Worm (Caenorhabditis elegans): Measurements from ENCODE around the gene irld-18.

Gene irld-18

DNA sequence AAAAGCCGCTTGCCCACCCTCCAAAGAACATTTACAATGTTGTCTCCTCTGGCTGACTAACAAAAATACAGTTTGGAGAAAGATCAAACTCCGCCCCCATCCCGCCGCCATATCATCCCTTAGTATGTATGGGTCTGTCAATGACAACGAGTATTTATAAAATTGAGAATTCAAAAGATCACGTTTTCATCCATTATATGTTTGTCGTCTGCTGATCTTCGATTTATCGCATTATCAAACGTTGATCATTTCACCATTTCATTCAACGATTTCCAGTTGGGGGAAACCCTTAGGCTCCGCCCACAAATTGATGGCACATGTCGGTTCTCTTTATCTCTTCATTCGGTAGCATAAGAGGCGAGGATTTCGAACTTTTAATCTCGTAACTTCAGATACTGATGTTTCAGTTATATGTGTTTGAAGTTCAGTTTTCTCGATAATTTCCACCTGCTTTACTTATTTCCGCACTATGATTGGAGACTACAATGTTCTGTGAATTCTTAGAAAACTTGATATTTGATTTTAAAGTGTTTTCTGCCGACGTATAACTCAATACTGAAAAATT is 33.4 kb upstream of the irld-18 start:
- TF ChIP-seq tab-1 (GFP tag; IDR thresholded peaks at IDR 0.05) (no peak), ztf-29 (GFP tag; IDR thresholded peaks at IDR 0.05) (no peak), ref-1 (GFP tag; conservative IDR thresholded peaks at IDR 0.05) (no peak), ztf-23 (GFP tag; IDR thresholded peaks at IDR 0.05) (no peak), med-1 (GFP tag; optimal IDR thresholded peaks at IDR 0.05; ENCODE audit: insufficient read depth) (no peak), klf-2 (GFP tag; conservative IDR thresholded peaks at IDR 0.05) (no peak), flt-1 (GFP tag; IDR thresholded peaks at IDR 0.05) (no peak), cog-1 (tag; optimal IDR thresholded peaks at IDR 0.05) (no peak)

ce11 chrIV:14613375-14613774 is 32.5 kb upstream of the irld-18 start:
- no peak for TF ChIP-seq klf-2 (GFP tag; conservative IDR thresholded peaks at IDR 0.05)
- TF ChIP-seq ztf-29 (GFP tag; IDR thresholded peaks at IDR 0.05), result no peak
- TF ChIP-seq T22C8.4 (GFP tag; IDR thresholded peaks at IDR 0.05), result no peak
- no peak for TF ChIP-seq flt-1 (GFP tag; IDR thresholded peaks at IDR 0.05)
- no peak for TF ChIP-seq ref-1 (GFP tag; conservative IDR thresholded peaks at IDR 0.05)
- TF ChIP-seq cog-1 (tag; optimal IDR thresholded peaks at IDR 0.05), result no peak
- no peak for TF ChIP-seq med-1 (GFP tag; optimal IDR thresholded peaks at IDR 0.05; ENCODE audit: insufficient read depth)
- TF ChIP-seq ztf-23 (GFP tag; IDR thresholded peaks at IDR 0.05), result no peak
- no peak for TF ChIP-seq tab-1 (GFP tag; IDR thresholded peaks at IDR 0.05)

ce11 chrIV:14612547-14613329 is 31.9 kb upstream of the irld-18 start:
- no peak for TF ChIP-seq T22C8.4 (GFP tag; IDR thresholded peaks at IDR 0.05)
- no peak for TF ChIP-seq ztf-29 (GFP tag; IDR thresholded peaks at IDR 0.05)
- no peak for TF ChIP-seq ref-1 (GFP tag; conservative IDR thresholded peaks at IDR 0.05)
- TF ChIP-seq tab-1 (GFP tag; IDR thresholded peaks at IDR 0.05), result no peak
- no peak for TF ChIP-seq flt-1 (GFP tag; IDR thresholded peaks at IDR 0.05)
- no peak for TF ChIP-seq ztf-23 (GFP tag; IDR thresholded peaks at IDR 0.05)

DNA sequence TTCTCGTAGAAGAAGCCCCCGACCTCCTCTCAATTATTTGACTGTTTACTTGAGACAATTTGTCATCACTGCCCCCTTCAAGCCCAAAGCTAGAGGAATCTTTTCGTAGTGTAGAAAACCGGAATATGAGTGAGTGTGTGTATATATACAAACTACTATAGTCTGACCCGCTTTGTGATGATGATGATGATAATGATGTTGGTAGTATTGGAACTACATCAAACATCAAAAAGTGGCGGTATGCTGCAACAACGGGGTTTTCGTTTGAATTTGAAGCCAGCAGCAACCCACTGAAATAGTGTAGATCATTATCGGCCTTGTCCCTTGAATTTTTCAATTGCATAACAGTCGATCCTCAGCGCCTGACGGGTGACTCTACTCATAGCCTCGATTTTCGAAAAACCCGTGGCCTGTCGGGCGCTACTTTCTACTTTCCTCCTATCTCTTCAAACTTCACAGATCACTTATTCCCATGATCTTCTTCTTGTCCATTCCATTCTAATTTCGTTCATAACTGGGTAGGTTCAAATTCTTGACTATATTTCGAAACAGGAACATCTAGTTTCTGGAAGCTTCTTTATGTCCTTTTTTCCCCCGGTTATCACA is 31.2 kb upstream of the irld-18 start:
- TF ChIP-seq flt-1 (GFP tag; IDR thresholded peaks at IDR 0.05) (no peak), med-1 (GFP tag; optimal IDR thresholded peaks at IDR 0.05; ENCODE audit: insufficient read depth) (no peak)

DNA sequence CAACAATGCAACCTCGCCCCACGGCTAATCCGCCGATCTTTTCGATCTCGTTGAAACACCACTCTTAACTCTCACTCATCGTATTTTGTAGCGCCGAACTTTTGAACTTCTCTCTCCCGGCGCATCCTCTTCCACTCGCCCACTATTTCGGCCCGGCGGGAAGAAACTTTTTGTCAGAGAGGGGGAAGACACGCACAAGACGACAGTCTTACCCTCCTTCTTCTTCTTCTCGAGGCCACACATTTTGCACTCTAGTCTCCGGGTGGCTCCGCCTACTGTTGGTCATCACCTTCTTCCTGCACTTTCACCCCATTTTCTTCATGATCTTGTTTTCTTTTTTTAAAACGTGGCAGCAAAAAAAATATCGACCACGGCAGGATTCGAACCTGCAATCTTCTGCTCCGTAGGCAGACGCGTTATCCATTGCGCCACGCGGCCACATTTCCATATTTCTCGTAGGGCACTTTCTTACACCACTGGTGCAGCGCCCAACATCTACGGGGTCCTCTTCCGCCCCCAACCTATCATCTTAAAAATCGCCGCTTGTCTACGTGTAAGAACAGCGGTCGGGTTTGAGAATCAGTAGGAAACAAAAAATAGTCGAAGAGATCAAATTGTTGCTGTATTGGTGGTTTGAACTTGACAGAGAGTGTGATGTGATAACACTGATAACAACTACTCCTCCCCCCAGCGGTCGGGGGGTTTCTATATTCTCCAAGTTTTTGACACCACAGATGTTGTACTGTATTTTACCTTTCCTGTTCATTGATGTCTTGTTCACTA is 30.3 kb upstream of the irld-18 start:
- no peak for TF ChIP-seq klf-2 (GFP tag; conservative IDR thresholded peaks at IDR 0.05)
- no peak for TF ChIP-seq T22C8.4 (GFP tag; IDR thresholded peaks at IDR 0.05)
- no peak for TF ChIP-seq cog-1 (tag; optimal IDR thresholded peaks at IDR 0.05)
- TF ChIP-seq ztf-23 (GFP tag; IDR thresholded peaks at IDR 0.05), result no peak
- TF ChIP-seq tab-1 (GFP tag; IDR thresholded peaks at IDR 0.05), result no peak
- TF ChIP-seq med-1 (GFP tag; optimal IDR thresholded peaks at IDR 0.05; ENCODE audit: insufficient read depth), result no peak
- no peak for TF ChIP-seq ref-1 (GFP tag; conservative IDR thresholded peaks at IDR 0.05)
- TF ChIP-seq flt-1 (GFP tag; IDR thresholded peaks at IDR 0.05), result no peak
- TF ChIP-seq ztf-29 (GFP tag; IDR thresholded peaks at IDR 0.05), result no peak

ce11 chrIV:14609774-14610173 is 28.9 kb upstream of the irld-18 start:
- TF ChIP-seq med-1 (GFP tag; optimal IDR thresholded peaks at IDR 0.05; ENCODE audit: insufficient read depth) (no peak), tab-1 (GFP tag; IDR thresholded peaks at IDR 0.05) (no peak), ztf-23 (GFP tag; IDR thresholded peaks at IDR 0.05) (no peak), cog-1 (tag; optimal IDR thresholded peaks at IDR 0.05) (no peak), ref-1 (GFP tag; conservative IDR thresholded peaks at IDR 0.05) (no peak), flt-1 (GFP tag; IDR thresholded peaks at IDR 0.05) (no peak), T22C8.4 (GFP tag; IDR thresholded peaks at IDR 0.05) (no peak), ztf-29 (GFP tag; IDR thresholded peaks at IDR 0.05) (no peak), klf-2 (GFP tag; conservative IDR thresholded peaks at IDR 0.05) (no peak)

DNA sequence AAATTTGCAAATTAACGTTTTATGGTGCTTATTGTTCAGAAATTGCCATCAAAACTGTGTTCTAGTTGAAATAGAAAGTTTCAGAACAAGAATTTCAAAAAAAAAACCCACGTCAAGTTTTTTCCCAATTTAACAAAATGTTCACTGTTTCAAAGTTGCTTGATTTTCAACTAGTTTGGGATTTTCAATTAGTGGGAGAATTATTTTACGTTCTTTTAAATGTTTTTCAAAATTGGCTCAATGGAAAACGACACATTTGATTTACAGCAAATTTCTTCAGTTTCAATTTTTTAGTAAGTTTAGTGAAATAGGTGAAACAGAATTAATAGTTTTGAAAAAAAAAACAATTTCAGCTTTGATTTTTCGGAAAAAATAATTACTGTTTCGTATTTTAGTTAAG is 27.8 kb upstream of the irld-18 start:
- TF ChIP-seq T22C8.4 (GFP tag; IDR thresholded peaks at IDR 0.05) (no peak), med-1 (GFP tag; optimal IDR thresholded peaks at IDR 0.05; ENCODE audit: insufficient read depth) (no peak), tab-1 (GFP tag; IDR thresholded peaks at IDR 0.05) (no peak), ztf-29 (GFP tag; IDR thresholded peaks at IDR 0.05) (no peak), ztf-23 (GFP tag; IDR thresholded peaks at IDR 0.05) (no peak), ref-1 (GFP tag; conservative IDR thresholded peaks at IDR 0.05) (no peak), klf-2 (GFP tag; conservative IDR thresholded peaks at IDR 0.05) (no peak), cog-1 (tag; optimal IDR thresholded peaks at IDR 0.05) (no peak), flt-1 (GFP tag; IDR thresholded peaks at IDR 0.05) (no peak)

DNA sequence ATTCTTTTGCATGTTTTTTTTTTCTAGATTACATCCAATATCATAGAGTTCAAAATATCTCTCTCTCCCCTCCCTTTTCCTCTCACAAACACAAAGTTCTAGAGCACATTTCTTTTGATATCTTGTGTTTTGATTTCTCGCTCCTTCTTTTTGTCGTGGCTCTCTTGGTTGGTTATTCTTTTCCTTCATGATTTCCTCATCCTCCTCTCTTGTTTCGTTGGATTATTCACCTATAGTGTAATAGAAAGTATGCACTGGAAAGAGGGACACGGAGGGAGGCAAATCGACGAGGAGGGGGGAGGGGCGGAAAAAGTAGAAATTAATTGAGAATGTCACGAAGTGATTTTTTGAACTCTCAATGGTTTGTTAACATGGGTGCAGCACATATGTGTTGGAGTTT is 25.6 kb upstream of the irld-18 start:
- no peak for TF ChIP-seq ztf-29 (GFP tag; IDR thresholded peaks at IDR 0.05)

- TF ChIP-seq tab-1 (GFP tag; IDR thresholded peaks at IDR 0.05) (no peak), cog-1 (tag; optimal IDR thresholded peaks at IDR 0.05) (no peak), klf-2 (GFP tag; conservative IDR thresholded peaks at IDR 0.05) (no peak), ztf-29 (GFP tag; IDR thresholded peaks at IDR 0.05) (no peak)
Observed at ce11 chrIV:14605143-14605542, 24.3 kb upstream of the irld-18 start.
